Fruit fly (Drosophila melanogaster) whole organism, embryonic: Measurements from ENCODE around the gene AlaRS-m.
A peak's percentile ranks its signal among the peaks of the same experiment; 100 is the strongest.

Experiments used
- Awh ChIP-seq: fragments of 200-800 bp; sonication (Bioruptor generic); IDR thresholded peaks from 2 replicates; pipeline ENCODE4, ENCODE4 v1.3.6; 2022; ENCODE audit warnings: missing biosample characterization, missing genetic modification characterization
- C15 ChIP-seq: fragments of 200-800 bp; sonication (Bioruptor generic); IDR thresholded peaks from 3 replicates; pipeline ENCODE4 v1.3.6; 2022; ENCODE audit warnings: missing biosample characterization, missing genetic modification characterization
- CG10321 ChIP-seq: fragments of 200-800 bp; sonication (Bioruptor generic); IDR thresholded peaks from 2 replicates; pipeline ENCODE4 v1.3.6; 2022; ENCODE audit warnings: missing biosample characterization, missing genetic modification characterization
- CG10366 ChIP-seq: fragments of 200-800 bp; sonication (Bioruptor generic); IDR thresholded peaks from 2 replicates; pipeline ENCODE4 v1.3.6; 2022; ENCODE audit warnings: missing biosample characterization, missing genetic modification characterization
- CG10431 ChIP-seq: fragments of 200-800 bp; sonication (Bioruptor generic); optimal IDR thresholded peaks from 3 replicates; lab custom pipeline; 2018; ENCODE audit warnings: missing biosample characterization, mild to moderate bottlenecking, missing genetic modification characterization
- CG11560 ChIP-seq: fragments of 200-800 bp; sonication (Bioruptor generic); IDR thresholded peaks from 3 replicates; pipeline ENCODE4 v1.3.6; 2022; ENCODE audit warnings: missing biosample characterization, missing genetic modification characterization
- CG11696 ChIP-seq: fragments of 200-800 bp; sonication (Bioruptor generic); IDR thresholded peaks from 2 replicates; pipeline ENCODE4 v1.3.6; 2022; ENCODE audit warnings: missing biosample characterization, missing genetic modification characterization
- CG12104 ChIP-seq: fragments of 200-800 bp; sonication (Bioruptor generic); optimal IDR thresholded peaks from 3 replicates; lab custom pipeline; 2016; ENCODE audit warnings: missing biosample characterization, missing genetic modification characterization
- CG14441 ChIP-seq: fragments of 200-800 bp; sonication (Bioruptor generic); IDR thresholded peaks from 2 replicates; pipeline ENCODE4 v1.3.6; 2022; ENCODE audit warnings: missing biosample characterization, missing genetic modification characterization
- CG17186 ChIP-seq: fragments of 200-800 bp; sonication (Bioruptor generic); optimal IDR thresholded peaks from 3 replicates; lab custom pipeline; 2017; ENCODE audit warnings: missing biosample characterization, missing genetic modification reagents, missing genetic modification characterization
- CG17612 ChIP-seq: fragments of 200-800 bp; sonication (Bioruptor generic); IDR thresholded peaks from 2 replicates; pipeline ENCODE4 v1.3.6; 2022; ENCODE audit warnings: missing biosample characterization, missing genetic modification characterization
- CG2875 ChIP-seq: fragments of 200-800 bp; sonication (Bioruptor generic); optimal IDR thresholded peaks from 2 replicates; lab custom pipeline; 2017; ENCODE audit warnings: missing biosample characterization, mild to moderate bottlenecking, missing genetic modification characterization, missing genetic modification reagents
- CG31224 ChIP-seq: fragments of 200-800 bp; sonication (Bioruptor generic); IDR thresholded peaks from 2 replicates; pipeline ENCODE4 v1.3.6; 2022; ENCODE audit warnings: missing biosample characterization, missing genetic modification characterization
- CG31388 ChIP-seq: fragments of 200-800 bp; sonication (Bioruptor generic); optimal IDR thresholded peaks from 2 replicates; lab custom pipeline; 2016; ENCODE audit warnings: missing biosample characterization, missing genetic modification characterization
- CG4424 ChIP-seq: fragments of 200-800 bp; sonication (Bioruptor generic); optimal IDR thresholded peaks from 3 replicates; lab custom pipeline; 2016; ENCODE audit warnings: missing biosample characterization, missing genetic modification characterization
- CG6175 ChIP-seq: fragments of 200-800 bp; sonication (Bioruptor generic); IDR thresholded peaks from 3 replicates; pipeline ENCODE4 v1.3.6; 2022; ENCODE audit warnings: missing biosample characterization, missing genetic modification characterization
- CG6254 ChIP-seq: fragments of 200-800 bp; sonication (Bioruptor generic); optimal IDR thresholded peaks from 3 replicates; lab custom pipeline; 2017; ENCODE audit warnings: mild to moderate bottlenecking, missing biosample characterization, missing genetic modification reagents, missing genetic modification characterization
- CG6791 ChIP-seq: fragments of 200-800 bp; sonication (Bioruptor generic); IDR thresholded peaks from 3 replicates; pipeline ENCODE4 v1.3.6; 2022; ENCODE audit warnings: missing biosample characterization, missing genetic modification characterization; ENCODE audit not compliant: partially characterized antibody
- CG7987 ChIP-seq: fragments of 200-800 bp; sonication (Bioruptor generic); optimal IDR thresholded peaks from 2 replicates; lab custom pipeline; 2018; ENCODE audit warnings: missing biosample characterization, mild to moderate bottlenecking, missing genetic modification characterization, moderate library complexity
- CG9437 ChIP-seq: fragments of 200-800 bp; sonication (Bioruptor generic); optimal IDR thresholded peaks from 2 replicates; lab custom pipeline; 2018; ENCODE audit warnings: missing biosample characterization, mild to moderate bottlenecking, missing genetic modification characterization
- CoRest ChIP-seq: fragments of 200-800 bp; sonication (Bioruptor generic); optimal IDR thresholded peaks from 3 replicates; lab custom pipeline; 2018; ENCODE audit warnings: missing biosample characterization, mild to moderate bottlenecking, missing genetic modification characterization, moderate library complexity
- Dad ChIP-seq: fragments of 200-800 bp; sonication (Bioruptor generic); optimal IDR thresholded peaks from 3 replicates; lab custom pipeline; 2016; ENCODE audit warnings: missing biosample characterization, missing genetic modification characterization
- Dip3 ChIP-seq: fragments of 200-800 bp; sonication (Bioruptor generic); optimal IDR thresholded peaks from 3 replicates; lab custom pipeline; 2016; ENCODE audit warnings: missing biosample characterization, missing genetic modification characterization
- Doc3 ChIP-seq: fragments of 200-800 bp; sonication (Bioruptor generic); IDR thresholded peaks from 3 replicates; pipeline ENCODE4 v1.3.6; 2022; ENCODE audit warnings: missing biosample characterization, missing genetic modification characterization; ENCODE audit not compliant: partially characterized antibody
- Lpt ChIP-seq: fragments of >200 bp; optimal IDR thresholded peaks from 2 replicates; lab custom pipeline; 2018; ENCODE audit warnings: missing biosample characterization, missing genetic modification characterization
- Sox102F ChIP-seq: fragments of 200-800 bp; sonication (Bioruptor generic); optimal IDR thresholded peaks from 2 replicates; lab custom pipeline; 2018; ENCODE audit warnings: missing biosample characterization, mild to moderate bottlenecking, missing genetic modification characterization, moderate library complexity
- Taf1 ChIP-seq: fragments of 200-800 bp; sonication (Bioruptor generic); IDR thresholded peaks from 2 replicates; pipeline ENCODE4 v1.3.6; 2022; ENCODE audit warnings: missing biosample characterization, missing genetic modification characterization
- Vsx1 ChIP-seq: fragments of 200-800 bp; sonication (Bioruptor generic); optimal IDR thresholded peaks from 2 replicates; lab custom pipeline; 2017; ENCODE audit warnings: missing biosample characterization, mild to moderate bottlenecking, missing genetic modification characterization, missing genetic modification reagents
- abd-A ChIP-seq: fragments of 200-800 bp; sonication (Bioruptor generic); optimal IDR thresholded peaks from 3 replicates; lab custom pipeline; 2019; ENCODE audit warnings: missing biosample characterization, mild to moderate bottlenecking, missing genetic modification characterization, moderate library complexity
- btn ChIP-seq: fragments of 200-800 bp; sonication (Bioruptor generic); optimal IDR thresholded peaks from 2 replicates; lab custom pipeline; 2016; ENCODE audit warnings: missing biosample characterization, missing genetic modification characterization
- chn ChIP-seq: fragments of 200-800 bp; sonication (Bioruptor generic); optimal IDR thresholded peaks from 2 replicates; lab custom pipeline; 2016; ENCODE audit warnings: missing biosample characterization, missing genetic modification characterization
- ci ChIP-seq: fragments of 200-800 bp; sonication (Bioruptor generic); IDR thresholded peaks from 3 replicates; pipeline ENCODE4 v1.3.6; 2022; ENCODE audit warnings: missing biosample characterization, missing genetic modification characterization
- croc ChIP-seq: fragments of 200-800 bp; sonication (Bioruptor generic); conservative IDR thresholded peaks from 3 replicates; pipeline ENCODE4 v1.3.6; 2022; ENCODE audit warnings: missing biosample characterization, missing genetic modification characterization
- fd3F ChIP-seq: fragments of 200-800 bp; sonication (Bioruptor generic); optimal IDR thresholded peaks from 2 replicates; lab custom pipeline; 2018; ENCODE audit warnings: missing biosample characterization, mild to moderate bottlenecking, missing genetic modification characterization, moderate library complexity
- grau ChIP-seq: fragments of 200-800 bp; optimal IDR thresholded peaks from 3 replicates; lab custom pipeline; 2019; ENCODE audit warnings: missing biosample characterization, mild to moderate bottlenecking, missing genetic modification characterization, moderate library complexity
- hth ChIP-seq: fragments of >200 bp; optimal IDR thresholded peaks from 2 replicates; lab custom pipeline; 2017; ENCODE audit warnings: inconsistent platforms
- lmd ChIP-seq: fragments of 200-800 bp; sonication (Bioruptor generic); IDR thresholded peaks from 2 replicates; pipeline ENCODE4 v1.3.6; 2022; ENCODE audit warnings: missing biosample characterization, missing genetic modification characterization
- nerfin-2 ChIP-seq: fragments of 200-800 bp; sonication (Bioruptor generic); IDR thresholded peaks from 2 replicates; pipeline ENCODE4 v1.3.6; 2022; ENCODE audit warnings: missing biosample characterization, missing genetic modification characterization; ENCODE audit not compliant: partially characterized antibody
- odd ChIP-seq: fragments of 200-800 bp; sonication (Bioruptor generic); optimal IDR thresholded peaks from 2 replicates; lab custom pipeline; 2017; ENCODE audit warnings: missing biosample characterization, mild to moderate bottlenecking, missing genetic modification characterization
- org-1 ChIP-seq: fragments of 200-800 bp; sonication (Bioruptor generic); optimal IDR thresholded peaks from 2 replicates; lab custom pipeline; 2017; ENCODE audit warnings: missing biosample characterization, missing genetic modification characterization
- pum ChIP-seq: fragments of 200-800 bp; sonication (Bioruptor generic); optimal IDR thresholded peaks from 2 replicates; lab custom pipeline; 2016; ENCODE audit warnings: missing biosample characterization, missing genetic modification characterization
- pzg ChIP-seq: fragments of 200-800 bp; sonication (Bioruptor generic); optimal IDR thresholded peaks from 3 replicates; lab custom pipeline; 2018; ENCODE audit warnings: missing biosample characterization, mild to moderate bottlenecking, missing genetic modification characterization, moderate library complexity
- schlank ChIP-seq: fragments of 200-800 bp; sonication (Bioruptor generic); optimal IDR thresholded peaks from 2 replicates; lab custom pipeline; 2018; ENCODE audit warnings: missing biosample characterization, mild to moderate bottlenecking, missing genetic modification characterization
- sens ChIP-seq: fragments of 200-800 bp; sonication (Bioruptor generic); peaks from one replicate; lab custom pipeline; 2016; ENCODE audit warnings: missing biosample characterization, missing genetic modification characterization
- sna ChIP-seq: fragments of 200-800 bp; sonication (Bioruptor generic); IDR thresholded peaks from 2 replicates; pipeline ENCODE4 v1.3.6; 2022; ENCODE audit warnings: missing biosample characterization, missing genetic modification characterization; ENCODE audit not compliant: partially characterized antibody
- tap ChIP-seq: fragments of 200-800 bp; optimal IDR thresholded peaks from 3 replicates; lab custom pipeline; 2019; ENCODE audit warnings: missing biosample characterization, mild to moderate bottlenecking, missing genetic modification characterization, moderate library complexity
- tup ChIP-seq: fragments of 200-800 bp; sonication (Bioruptor generic); optimal IDR thresholded peaks from 2 replicates; lab custom pipeline; 2016; ENCODE audit warnings: missing biosample characterization, mild to moderate bottlenecking, missing genetic modification characterization, moderate library complexity
- unc-4 ChIP-seq: fragments of 200-800 bp; sonication (Bioruptor generic); IDR thresholded peaks from 2 replicates; pipeline ENCODE4 v1.3.6; 2022; ENCODE audit warnings: missing biosample characterization, missing genetic modification characterization; ENCODE audit not compliant: partially characterized antibody
- zf30C ChIP-seq: fragments of 200-800 bp; sonication (Bioruptor generic); optimal IDR thresholded peaks from 3 replicates; lab custom pipeline; 2018; ENCODE audit warnings: missing biosample characterization, mild to moderate bottlenecking, missing genetic modification characterization
- zfh2 ChIP-seq: fragments of 200-800 bp; sonication (Bioruptor generic); optimal IDR thresholded peaks from 2 replicates; lab custom pipeline; 2016; ENCODE audit warnings: missing biosample characterization, missing genetic modification characterization

Gene AlaRS-m

DNA sequence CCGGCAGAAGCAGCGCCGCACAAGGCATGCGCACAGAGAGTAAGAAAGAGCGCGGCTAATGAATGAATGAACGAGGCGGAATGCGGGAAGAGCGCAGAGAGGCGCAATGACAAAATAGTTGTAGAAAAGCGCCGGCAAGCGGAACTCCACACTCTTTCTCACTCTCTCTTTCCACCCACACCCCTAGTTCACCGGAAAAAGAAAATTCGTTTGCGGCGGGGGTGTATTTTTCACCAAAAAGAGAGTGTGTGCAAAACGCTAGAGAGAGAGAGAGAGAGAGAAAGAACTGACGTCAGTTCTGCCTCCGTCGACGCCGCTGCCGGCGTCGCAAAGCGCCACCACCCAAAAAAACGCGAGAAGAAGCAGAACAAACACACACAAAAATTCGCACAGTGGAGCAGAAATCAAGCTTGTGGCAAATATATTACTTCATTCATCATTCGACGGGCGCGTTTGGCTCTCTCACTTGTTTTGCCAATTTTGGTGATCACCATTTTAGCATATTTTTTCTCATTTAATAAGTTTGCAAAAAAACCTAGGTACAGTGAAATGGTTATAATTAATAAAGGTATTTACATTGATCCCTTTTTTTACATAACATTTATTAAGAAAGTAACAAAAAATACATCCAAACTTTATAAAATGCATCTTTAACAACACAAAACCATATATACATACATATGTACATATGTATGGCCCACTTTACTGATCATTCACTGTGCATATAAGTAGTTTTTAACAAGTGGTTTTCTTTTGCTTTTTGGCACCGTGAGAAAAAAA, 39.2 kb downstream of the AlaRS-m start:
- TF ChIP-seq CG2875: no peak
- TF ChIP-seq CG6175: no peak
- TF ChIP-seq CG4424: peak; percentile 48
- TF ChIP-seq CG11696 (GFP tag; lab: Robert Waterston, UW): no peak
- TF ChIP-seq CG6791: no peak
- TF ChIP-seq CG14441: no peak; the same call in none of the 2 replicates
- peak; percentile 75 for TF ChIP-seq CoRest (tag; lab: Kevin White, UChicago)
- TF ChIP-seq unc-4: peak; percentile 57
- no peak for TF ChIP-seq Lpt (GFP tag; lab: Kevin White, UChicago)
- peak; percentile 54; the same call in 1 of the 2 replicates for TF ChIP-seq lmd (GFP tag; lab: Robert Waterston, UW)
- TF ChIP-seq schlank (tag; lab: Kevin White, UChicago): no peak
- TF ChIP-seq abd-A (tag; lab: Kevin White, UChicago): no peak
- no peak for TF ChIP-seq nerfin-2 (GFP tag; lab: Robert Waterston, UW)
- TF ChIP-seq btn (GFP tag; lab: Kevin White, UChicago): no peak
- TF ChIP-seq Doc3: no peak
- no peak for TF ChIP-seq tap (tag; lab: Kevin White, UChicago)
- TF ChIP-seq org-1 (GFP tag; lab: Kevin White, UChicago): peak; percentile 41
- no peak for TF ChIP-seq pum (GFP tag; lab: Kevin White, UChicago)
- 0 out of 2 replicates have a peak, but pooled peaks have one; percentile 17 for TF ChIP-seq CG31224 (GFP tag; lab: Robert Waterston, UW)
- TF ChIP-seq zf30C: peak; percentile 46
- TF ChIP-seq sna: peak; percentile 73
- TF ChIP-seq CG11560: peak; percentile 53; the same call in 1 of the 3 replicates
- no peak for TF ChIP-seq CG17186 (GFP tag; lab: Kevin White, UChicago)
- peak; percentile 73 for TF ChIP-seq grau (tag; lab: Kevin White, UChicago)
- TF ChIP-seq C15 (GFP tag; lab: Robert Waterston, UW): no peak
- TF ChIP-seq ci (GFP tag; lab: Robert Waterston, UW): no peak; the same call in 2 of the 3 replicates
- TF ChIP-seq CG7987 (GFP tag; lab: Kevin White, UChicago): no peak
- TF ChIP-seq CG10321 (GFP tag; lab: Robert Waterston, UW): no peak
- peak; percentile 43; the same call in 1 of the 2 replicates for TF ChIP-seq CG10366 (GFP tag; lab: Robert Waterston, UW)
- no peak for TF ChIP-seq CG31388 (GFP tag; lab: Kevin White, UChicago)
- TF ChIP-seq sens (GFP tag; lab: Kevin White, UChicago): peak; percentile 24
- TF ChIP-seq odd (GFP tag; lab: Kevin White, UChicago): no peak
- TF ChIP-seq CG9437 (GFP tag; lab: Kevin White, UChicago): peak; percentile 69
- TF ChIP-seq Awh: no peak
- TF ChIP-seq Sox102F (GFP tag; lab: Kevin White, UChicago): peak; percentile 65
- TF ChIP-seq Dad (GFP tag; lab: Kevin White, UChicago): peak; percentile 7
- peak; percentile 24 for TF ChIP-seq chn (GFP tag; lab: Kevin White, UChicago)
- TF ChIP-seq fd3F: peak; percentile 37
- TF ChIP-seq pzg: no peak
- TF ChIP-seq croc (GFP tag; lab: Robert Waterston, UW): no peak
- peak; percentile 60 for TF ChIP-seq Dip3 (GFP tag; lab: Kevin White, UChicago)
- no peak for TF ChIP-seq Vsx1 (GFP tag; lab: Kevin White, UChicago)
- peak; percentile 29 for TF ChIP-seq CG12104 (GFP tag; lab: Kevin White, UChicago)
- peak; percentile 48 for TF ChIP-seq zfh2
- TF ChIP-seq hth (lab: Kevin White, UChicago): no peak
- TF ChIP-seq tup (GFP tag; lab: Kevin White, UChicago): no peak
- TF ChIP-seq CG10431 (GFP tag; lab: Kevin White, UChicago): no peak
- peak; percentile 21 for TF ChIP-seq CG6254 (GFP tag; lab: Kevin White, UChicago)
- TF ChIP-seq CG17612 (GFP tag; lab: Robert Waterston, UW): no peak
- TF ChIP-seq Taf1 (GFP tag; lab: Robert Waterston, UW): no peak
